Worm (Caenorhabditis elegans): ENCODE results near the gene tftc-3.
A peak's percentile ranks its signal among the peaks of the same experiment; 100 is the strongest.

Gene tftc-3

ce11 chrV:10256050-10256449 lies 45.9 kb upstream of the tftc-3 start, which contains the start of gene nhr-232 (continued):
- no peak for TF ChIP-seq Y48G9A.11 (GFP tag; IDR thresholded peaks at IDR 0.05)
- peak; percentile 33 for TF ChIP-seq mes-2 (tag; optimal IDR thresholded peaks at IDR 0.05; ENCODE audit: poor library complexity, severe bottlenecking)
- no peak for TF ChIP-seq ceh-20 (GFP tag; IDR thresholded peaks at IDR 0.05)
- no peak for TF ChIP-seq nhr-10 (tag; optimal IDR thresholded peaks at IDR 0.05)
- no peak for TF ChIP-seq ztf-7 (tag; optimal IDR thresholded peaks at IDR 0.05)
- TF ChIP-seq aha-1 (tag), result no peak
- no peak for TF ChIP-seq spr-3 (GFP tag; optimal IDR thresholded peaks at IDR 0.05)
- TF ChIP-seq snpc-1.2 (GFP tag; IDR thresholded peaks at IDR 0.05), result no peak
- no peak for TF ChIP-seq hif-1 (tag; optimal IDR thresholded peaks at IDR 0.05)
- TF ChIP-seq egl-43 (GFP tag; IDR thresholded peaks at IDR 0.05), result no peak
- TF ChIP-seq Y105C5A.15 (GFP tag; IDR thresholded peaks at IDR 0.05), result no peak
- TF ChIP-seq saeg-2 (GFP tag; IDR thresholded peaks at IDR 0.05), result no peak
- TF ChIP-seq madf-5 (GFP tag; IDR thresholded peaks at IDR 0.05), result no peak
- TF ChIP-seq ZK337.2 (GFP tag; IDR thresholded peaks at IDR 0.05), result no peak
- TF ChIP-seq hlh-30 (tag; optimal IDR thresholded peaks at IDR 0.05; ENCODE audit: insufficient read depth), result peak; percentile 75
- TF ChIP-seq nhr-48 (tag; optimal IDR thresholded peaks at IDR 0.05), result no peak
- no peak for TF ChIP-seq dmd-8 (GFP tag; IDR thresholded peaks at IDR 0.05)
- TF ChIP-seq arid-1 (GFP tag; conservative IDR thresholded peaks at IDR 0.05), result no peak
- TF ChIP-seq set-16 (GFP tag; IDR thresholded peaks at IDR 0.05), result no peak
- TF ChIP-seq nhr-111 (GFP tag; optimal IDR thresholded peaks at IDR 0.05), result no peak
- no peak for TF ChIP-seq daf-19 (GFP tag; conservative IDR thresholded peaks at IDR 0.05)
- peak; percentile 86 for TF ChIP-seq pqm-1 (tag; optimal IDR thresholded peaks at IDR 0.05)
- no peak for TF ChIP-seq cey-2 (tag; optimal IDR thresholded peaks at IDR 0.05; ENCODE audit: borderline replicate concordance, insufficient read depth)
- TF ChIP-seq lin-1 (GFP tag; IDR thresholded peaks at IDR 0.05), result no peak
- TF ChIP-seq lir-3 (tag; optimal IDR thresholded peaks at IDR 0.05), result no peak
- no peak for TF ChIP-seq D1046.2 (GFP tag; IDR thresholded peaks at IDR 0.05)
- TF ChIP-seq T26A8.4 (GFP tag; IDR thresholded peaks at IDR 0.05), result no peak
- TF ChIP-seq snpc-4 (tag; optimal IDR thresholded peaks at IDR 0.05), result no peak
- TF ChIP-seq spr-1 (tag; optimal IDR thresholded peaks at IDR 0.05), result no peak
- no peak for TF ChIP-seq lin-39 (tag; optimal IDR thresholded peaks at IDR 0.05)
- TF ChIP-seq hmg-1.1 (GFP tag; IDR thresholded peaks at IDR 0.05), result no peak
- no peak for TF ChIP-seq F49E8.2 (tag; optimal IDR thresholded peaks at IDR 0.05; ENCODE audit: borderline replicate concordance)
- TF ChIP-seq lin-15B (tag; optimal IDR thresholded peaks at IDR 0.05), result no peak
- no peak for TF ChIP-seq mxl-2 (GFP tag; conservative IDR thresholded peaks at IDR 0.05)
- no peak for TF ChIP-seq ZK546.5 (tag; optimal IDR thresholded peaks at IDR 0.05)
- no peak for TF ChIP-seq daf-16 (GFP tag; optimal IDR thresholded peaks at IDR 0.05)
- peak; percentile 89 for TF ChIP-seq daf-16 (tag; optimal IDR thresholded peaks at IDR 0.05)
- no peak for TF ChIP-seq ctbp-1 (GFP tag; IDR thresholded peaks at IDR 0.05)
- no peak for TF ChIP-seq unc-62 (GFP tag; optimal IDR thresholded peaks at IDR 0.05 in 1 of 2)
- no peak for TF ChIP-seq unc-62 (tag; optimal IDR thresholded peaks at IDR 0.05)
- no peak for TF ChIP-seq nhr-11 (tag; optimal IDR thresholded peaks at IDR 0.05)
- TF ChIP-seq gei-8 (GFP tag; optimal IDR thresholded peaks at IDR 0.05), result no peak
- TF ChIP-seq dmd-9 (GFP tag; IDR thresholded peaks at IDR 0.05), result no peak
- TF ChIP-seq pha-4 (GFP tag; IDR thresholded peaks at IDR 0.05), result no peak
- peak; percentile 14 for TF ChIP-seq pha-4 (tag; optimal IDR thresholded peaks at IDR 0.05)
- no peak for TF ChIP-seq vab-7 (GFP tag; IDR thresholded peaks at IDR 0.05)
- TF ChIP-seq nhr-6 (tag; optimal IDR thresholded peaks at IDR 0.05), result no peak
- no peak for TF ChIP-seq sdz-12 (GFP tag; optimal IDR thresholded peaks at IDR 0.05)
